Worm (Caenorhabditis elegans) whole organism, late embryonic: ENCODE measurements around the gene sri-45.

Experiments used
- K09A11.1 ChIP-seq: sonication (generic microtip); optimal IDR thresholded peaks from 2 replicates; lab custom pipeline; 2017; ENCODE audit warnings: antibody characterized with exemption, mild to moderate bottlenecking, missing genetic modification characterization, missing compliant biosample characterization; ENCODE audit not compliant: insufficient read depth
- ceh-22 ChIP-seq: sonication (generic microtip); optimal IDR thresholded peaks from 2 replicates; lab custom pipeline; 2017; ENCODE audit warnings: missing biosample characterization, missing genetic modification characterization
- ceh-9 ChIP-seq: sonication (generic microtip); optimal IDR thresholded peaks from 2 replicates; lab custom pipeline; 2016; ENCODE audit warnings: mild to moderate bottlenecking, missing genetic modification characterization, inconsistent platforms, missing compliant biosample characterization
- che-1 ChIP-seq: sonication (generic microtip); optimal IDR thresholded peaks from 2 replicates; lab custom pipeline; 2016; ENCODE audit warnings: mild to moderate bottlenecking, missing genetic modification characterization, missing compliant biosample characterization
- mec-3 ChIP-seq: sonication (generic microtip); optimal IDR thresholded peaks from 2 replicates; lab custom pipeline; 2016; ENCODE audit warnings: borderline replicate concordance, missing genetic modification characterization, missing compliant biosample characterization
- nfya-1 ChIP-seq: sonication (generic microtip); optimal IDR thresholded peaks from 2 replicates; lab custom pipeline; 2017; ENCODE audit warnings: missing genetic modification characterization, mild to moderate bottlenecking, missing compliant biosample characterization, antibody characterized with exemption, moderate library complexity
- nhr-11 ChIP-seq: fragments of 150-350 bp; optimal IDR thresholded peaks from 2 replicates; lab custom pipeline; 2014; ENCODE audit warnings: missing biosample characterization, missing genetic modification characterization

DNA sequence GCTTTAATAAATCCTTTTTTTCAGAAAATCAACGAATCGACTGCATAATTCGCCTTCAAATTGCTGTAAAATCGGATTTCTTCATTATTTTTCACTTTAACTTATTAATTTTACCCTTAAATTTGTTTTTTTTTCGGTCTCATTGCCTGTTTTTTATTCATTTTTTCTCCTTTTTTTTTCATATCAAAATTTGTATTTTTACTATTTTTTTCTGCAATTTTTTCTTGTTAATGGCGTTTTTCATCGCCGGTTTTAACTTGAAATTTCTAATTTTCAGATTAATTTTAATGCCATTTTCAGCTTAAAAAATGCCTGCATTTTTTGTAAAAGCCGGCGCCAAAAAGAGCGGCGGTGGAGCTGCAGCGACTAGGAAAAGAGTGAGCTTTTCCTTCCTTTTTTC lies 47.5 kb upstream of the sri-45 start, which contains the start of gene T02H6.1:
- TF ChIP-seq ceh-9 (no peak), che-1 (tag; lab: Kevin White, UChicago) (no peak), nfya-1 (tag; lab: Kevin White, UChicago) (no peak), nhr-11 (no peak), mec-3 (tag; lab: Kevin White, UChicago) (no peak), K09A11.1 (tag; lab: Kevin White, UChicago) (no peak), ceh-22 (tag; lab: Kevin White, UChicago) (no peak)
